Fruit fly (Drosophila melanogaster) whole organism, embryonic: ENCODE results near the gene ver.

Source experiments
- Bteb2 ChIP-seq: fragments of 200-800 bp; sonication (Bioruptor generic); optimal IDR thresholded peaks from 2 replicates; lab custom pipeline; 2016; ENCODE audit warnings: missing biosample characterization, missing genetic modification characterization
- CG10321 ChIP-seq: fragments of 200-800 bp; sonication (Bioruptor generic); IDR thresholded peaks from 2 replicates; pipeline ENCODE4 v1.3.6; 2022; ENCODE audit warnings: missing biosample characterization, missing genetic modification characterization
- CG10462 ChIP-seq: fragments of 200-800 bp; sonication (Bioruptor generic); optimal IDR thresholded peaks from 2 replicates; lab custom pipeline; 2016; ENCODE audit warnings: missing biosample characterization, missing genetic modification characterization
- CG12236 ChIP-seq: fragments of 200-800 bp; sonication (Bioruptor generic); optimal IDR thresholded peaks from 2 replicates; lab custom pipeline; 2016; ENCODE audit warnings: missing biosample characterization, missing genetic modification characterization
- CG12299 ChIP-seq: fragments of 200-800 bp; sonication (Bioruptor generic); optimal IDR thresholded peaks from 2 replicates; lab custom pipeline; 2018; ENCODE audit warnings: missing biosample characterization, mild to moderate bottlenecking, missing genetic modification characterization
- CG1603 ChIP-seq: fragments of 200-800 bp; sonication (Bioruptor generic); optimal IDR thresholded peaks from 2 replicates; lab custom pipeline; 2019; ENCODE audit warnings: missing biosample characterization, mild to moderate bottlenecking, missing genetic modification characterization, moderate library complexity
- CG1647 ChIP-seq: fragments of 200-800 bp; sonication (Bioruptor generic); optimal IDR thresholded peaks from 3 replicates; lab custom pipeline; 2016; ENCODE audit warnings: missing biosample characterization, missing genetic modification characterization
- CG17328 ChIP-seq: fragments of 200-800 bp; sonication (Bioruptor generic); IDR thresholded peaks from 2 replicates; pipeline ENCODE4 v1.3.6; 2022; ENCODE audit warnings: missing biosample characterization, missing genetic modification characterization
- CG18764 ChIP-seq: fragments of 200-800 bp; sonication (Bioruptor generic); optimal IDR thresholded peaks from 3 replicates; lab custom pipeline; 2016; ENCODE audit warnings: missing biosample characterization, missing genetic modification characterization
- CG32767 ChIP-seq: fragments of 200-800 bp; sonication (Bioruptor generic); IDR thresholded peaks from 2 replicates; pipeline ENCODE4 v1.3.6; 2022; ENCODE audit warnings: missing biosample characterization, missing genetic modification characterization
- CG34376 ChIP-seq: fragments of 200-800 bp; sonication (Bioruptor generic); optimal IDR thresholded peaks from 2 replicates; lab custom pipeline; 2018; ENCODE audit warnings: missing biosample characterization, mild to moderate bottlenecking, missing genetic modification characterization
- CG3726 ChIP-seq: fragments of 200-800 bp; sonication (Bioruptor generic); IDR thresholded peaks from 3 replicates; pipeline ENCODE4, ENCODE4 v1.3.6; 2022; ENCODE audit warnings: missing biosample characterization, missing genetic modification characterization
- CG4404 ChIP-seq: fragments of 200-800 bp; sonication (Bioruptor generic); IDR thresholded peaks from 2 replicates; pipeline ENCODE4 v1.3.6; 2022; ENCODE audit warnings: missing biosample characterization, missing genetic modification characterization
- CG4617 ChIP-seq: fragments of 200-800 bp; sonication (Bioruptor generic); optimal IDR thresholded peaks from 3 replicates; lab custom pipeline; 2016; ENCODE audit warnings: missing biosample characterization, missing genetic modification characterization, borderline replicate concordance
- CG4820 ChIP-seq: fragments of 200-800 bp; sonication (Bioruptor generic); optimal IDR thresholded peaks from 3 replicates; lab custom pipeline; 2016; ENCODE audit warnings: missing biosample characterization, missing genetic modification characterization
- CG4854 ChIP-seq: fragments of 200-800 bp; sonication (Bioruptor generic); optimal IDR thresholded peaks from 2 replicates; lab custom pipeline; 2016; ENCODE audit warnings: missing biosample characterization, missing genetic modification characterization, inconsistent platforms
- CG5180 ChIP-seq: fragments of 200-800 bp; sonication (Bioruptor generic); optimal IDR thresholded peaks from 3 replicates; lab custom pipeline; 2017; ENCODE audit warnings: missing biosample characterization, missing genetic modification characterization, mild to moderate bottlenecking, moderate library complexity, missing genetic modification reagents
- CG5245 ChIP-seq: fragments of 200-800 bp; sonication (Bioruptor generic); optimal IDR thresholded peaks from 3 replicates; lab custom pipeline; 2016; ENCODE audit warnings: missing biosample characterization, missing genetic modification characterization
- CG6272 ChIP-seq: fragments of 200-800 bp; sonication (Bioruptor generic); IDR thresholded peaks from 2 replicates; pipeline ENCODE4 v1.3.6; 2022; ENCODE audit warnings: missing biosample characterization, missing genetic modification characterization
- CG6683 ChIP-seq: fragments of 200-800 bp; sonication (Bioruptor generic); optimal IDR thresholded peaks from 2 replicates; lab custom pipeline; 2017; ENCODE audit warnings: missing biosample characterization, mild to moderate bottlenecking, missing genetic modification characterization, missing genetic modification reagents
- CG7786 ChIP-seq: fragments of 200-800 bp; sonication (Bioruptor generic); optimal IDR thresholded peaks from 2 replicates; lab custom pipeline; 2016; ENCODE audit warnings: missing biosample characterization, missing genetic modification characterization
- CG8281 ChIP-seq: fragments of 200-800 bp; sonication (Bioruptor generic); optimal IDR thresholded peaks from 2 replicates; lab custom pipeline; 2018; ENCODE audit warnings: missing biosample characterization, mild to moderate bottlenecking, missing genetic modification characterization, moderate library complexity
- CG8290 ChIP-seq, 3 experiments: fragments of 200-800 bp; sonication (Bioruptor generic); optimal IDR thresholded peaks; 2 replicates each; lab custom pipeline; 2016 to 2019; ENCODE audit warnings: missing biosample characterization in 3 of 3, missing genetic modification characterization in 3 of 3, mild to moderate bottlenecking in 2 of 3, moderate library complexity in 1 of 3
- CoRest ChIP-seq: fragments of 200-800 bp; sonication (Bioruptor generic); optimal IDR thresholded peaks from 3 replicates; lab custom pipeline; 2018; ENCODE audit warnings: missing biosample characterization, mild to moderate bottlenecking, missing genetic modification characterization, moderate library complexity
- Drgx ChIP-seq: fragments of 200-800 bp; sonication (Bioruptor generic); IDR thresholded peaks from 2 replicates; pipeline ENCODE4 v1.3.6; 2022; ENCODE audit warnings: missing biosample characterization, missing genetic modification characterization
- Fer2 ChIP-seq: fragments of 200-800 bp; sonication (Bioruptor generic); optimal IDR thresholded peaks from 2 replicates; lab custom pipeline; 2018; ENCODE audit warnings: missing biosample characterization, mild to moderate bottlenecking, missing genetic modification characterization, moderate library complexity
- Fer3 ChIP-seq: fragments of 200-800 bp; sonication (Bioruptor generic); optimal IDR thresholded peaks from 2 replicates; lab custom pipeline; 2018; ENCODE audit warnings: missing biosample characterization, mild to moderate bottlenecking, missing genetic modification characterization, moderate library complexity
- Hmr ChIP-seq: fragments of 200-800 bp; sonication (Bioruptor generic); optimal IDR thresholded peaks from 3 replicates; lab custom pipeline; 2017; ENCODE audit warnings: mild to moderate bottlenecking, missing biosample characterization, missing genetic modification reagents, missing genetic modification characterization
- Hr51 ChIP-seq, 2 experiments: fragments of 200-800 bp; sonication (Bioruptor generic); optimal IDR thresholded peaks; 2 replicates in 1 of 2; 3 replicates in 1 of 2; lab custom pipeline; 2016 to 2018; ENCODE audit warnings: missing biosample characterization in 2 of 2, missing genetic modification characterization in 2 of 2, mild to moderate bottlenecking in 1 of 2, moderate library complexity in 1 of 2
- Scr ChIP-seq: fragments of 200-800 bp; sonication (Bioruptor generic); IDR thresholded peaks from 2 replicates; pipeline ENCODE4 v1.3.6; 2022; ENCODE audit warnings: missing biosample characterization, missing genetic modification characterization; ENCODE audit not compliant: partially characterized antibody
- Ssrp ChIP-seq: fragments of 200-800 bp; sonication (Bioruptor generic); optimal IDR thresholded peaks from 2 replicates; lab custom pipeline; 2018; ENCODE audit warnings: missing biosample characterization, mild to moderate bottlenecking, missing genetic modification characterization, moderate library complexity
- bbx ChIP-seq: fragments of 200-800 bp; sonication (Bioruptor generic); IDR thresholded peaks from 2 replicates; pipeline ENCODE4 v1.3.6; 2022; ENCODE audit warnings: missing biosample characterization, missing genetic modification characterization; ENCODE audit not compliant: partially characterized antibody
- caup ChIP-seq: fragments of 200-800 bp; sonication (Bioruptor generic); optimal IDR thresholded peaks from 3 replicates; lab custom pipeline; 2017; ENCODE audit warnings: missing biosample characterization, mild to moderate bottlenecking, missing genetic modification characterization, moderate library complexity; ENCODE audit not compliant: severe bottlenecking
- danr ChIP-seq: fragments of 200-800 bp; sonication (Bioruptor generic); IDR thresholded peaks from 2 replicates; pipeline ENCODE4 v1.3.6; 2022; ENCODE audit warnings: missing biosample characterization, missing genetic modification characterization
- dm ChIP-seq: fragments of 200-800 bp; sonication (Bioruptor generic); optimal IDR thresholded peaks from 3 replicates; lab custom pipeline; 2016; ENCODE audit warnings: missing biosample characterization, missing genetic modification characterization
- dmrt11E ChIP-seq: fragments of 200-800 bp; sonication (Bioruptor generic); optimal IDR thresholded peaks from 3 replicates; lab custom pipeline; 2018; ENCODE audit warnings: missing biosample characterization, mild to moderate bottlenecking, missing genetic modification characterization, moderate library complexity
- dpn ChIP-seq, 2 experiments: fragments of 200-800 bp; sonication (Bioruptor generic); optimal IDR thresholded peaks; 3 replicates each; lab custom pipeline; 2016; ENCODE audit warnings: missing biosample characterization in 2 of 2, missing genetic modification characterization in 2 of 2
- ems ChIP-seq: fragments of 200-800 bp; sonication (Bioruptor generic); optimal IDR thresholded peaks from 3 replicates; lab custom pipeline; 2016; ENCODE audit warnings: missing biosample characterization, missing genetic modification characterization
- gce ChIP-seq: fragments of 200-800 bp; sonication (Bioruptor generic); IDR thresholded peaks from 3 replicates; pipeline ENCODE4 v1.3.6; 2022; ENCODE audit warnings: missing biosample characterization, missing genetic modification characterization
- ind ChIP-seq: fragments of 200-800 bp; sonication (Bioruptor generic); optimal IDR thresholded peaks from 3 replicates; lab custom pipeline; 2016; ENCODE audit warnings: missing biosample characterization, missing genetic modification characterization
- inv ChIP-seq: fragments of 200-800 bp; sonication (Bioruptor generic); IDR thresholded peaks from 2 replicates; pipeline ENCODE4 v1.3.6; 2022; ENCODE audit warnings: missing biosample characterization, missing genetic modification characterization; ENCODE audit not compliant: partially characterized antibody
- mam ChIP-seq: fragments of 200-800 bp; sonication (Bioruptor generic); optimal IDR thresholded peaks from 3 replicates; lab custom pipeline; 2016; ENCODE audit warnings: missing biosample characterization, missing genetic modification characterization
- nerfin-2 ChIP-seq: fragments of 200-800 bp; sonication (Bioruptor generic); IDR thresholded peaks from 2 replicates; pipeline ENCODE4 v1.3.6; 2022; ENCODE audit warnings: missing biosample characterization, missing genetic modification characterization; ENCODE audit not compliant: partially characterized antibody
- psq ChIP-seq: fragments of 200-800 bp; sonication (Bioruptor generic); optimal IDR thresholded peaks from 2 replicates; lab custom pipeline; 2017; ENCODE audit warnings: missing biosample characterization, missing genetic modification characterization
- pum ChIP-seq: fragments of 200-800 bp; sonication (Bioruptor generic); optimal IDR thresholded peaks from 2 replicates; lab custom pipeline; 2016; ENCODE audit warnings: missing biosample characterization, missing genetic modification characterization
- sd ChIP-seq: fragments of 200-800 bp; sonication (Bioruptor generic); optimal IDR thresholded peaks from 3 replicates; lab custom pipeline; 2018; ENCODE audit warnings: missing biosample characterization, mild to moderate bottlenecking, missing genetic modification characterization, moderate library complexity
- so ChIP-seq: fragments of 200-800 bp; sonication (Bioruptor generic); IDR thresholded peaks from 3 replicates; pipeline ENCODE4 v1.3.6; 2022; ENCODE audit warnings: missing biosample characterization, missing genetic modification characterization
- tin ChIP-seq: fragments of 200-800 bp; sonication (Bioruptor generic); optimal IDR thresholded peaks from 3 replicates; lab custom pipeline; 2016; ENCODE audit warnings: missing biosample characterization, missing genetic modification characterization
- vvl ChIP-seq: fragments of 200-800 bp; sonication (Bioruptor generic); IDR thresholded peaks from 2 replicates; pipeline ENCODE4 v1.3.6; 2022; ENCODE audit warnings: missing biosample characterization, missing genetic modification characterization

Gene ver

dm6 chr3L:12482917-12483316 lies 40.9 kb upstream of the ver start (continued):
- TF ChIP-seq so (GFP tag; lab: Robert Waterston, UW) (peak; percentile 72; the same call in 2 of the 3 replicates), caup (GFP tag; lab: Kevin White, UChicago) (peak; percentile 56), Drgx (GFP tag; lab: Robert Waterston, UW) (peak; percentile 89), Scr (GFP tag; lab: Robert Waterston, UW) (no peak), CG6272 (GFP tag; lab: Robert Waterston, UW) (no peak; the same call in 1 of the 2 replicates), Bteb2 (GFP tag; lab: Kevin White, UChicago) (peak; percentile 52), Hmr (GFP tag; lab: Kevin White, UChicago) (peak; percentile 60), danr (GFP tag; lab: Robert Waterston, UW) (no peak), ems (GFP tag; lab: Kevin White, UChicago) (peak; percentile 65), CG4404 (peak; percentile 33; the same call in 1 of the 2 replicates), inv (no peak), sd (tag; lab: Kevin White, UChicago) (no peak), Fer2 (tag; lab: Kevin White, UChicago) (peak; percentile 27), CG32767 (GFP tag; lab: Robert Waterston, UW) (no peak), CG10462 (GFP tag; lab: Kevin White, UChicago) (peak; percentile 47), CG17328 (GFP tag; lab: Robert Waterston, UW) (0 out of 2 replicates have a peak, but pooled peaks have one; percentile 46), Fer3 (peak; percentile 64), nerfin-2 (GFP tag; lab: Robert Waterston, UW) (no peak), mam (peak; percentile 45), Hr51 (GFP tag; optimal IDR thresholded peaks at IDR 0.05; lab: Kevin White, UChicago) (peak; percentile 12 to 91), psq (GFP tag; lab: Kevin White, UChicago) (peak; percentile 3), pum (GFP tag; lab: Kevin White, UChicago) (peak; percentile 57), CG4820 (GFP tag; lab: Kevin White, UChicago) (peak; percentile 67), tin (GFP tag; lab: Kevin White, UChicago) (peak; percentile 51), vvl (GFP tag; lab: Robert Waterston, UW) (peak; percentile 72), dmrt11E (peak; percentile 54), CG5180 (GFP tag; lab: Kevin White, UChicago) (peak; percentile 71), CG6683 (GFP tag; lab: Kevin White, UChicago) (peak; percentile 19), bbx (GFP tag; lab: Robert Waterston, UW) (no peak), CoRest (tag; lab: Kevin White, UChicago) (peak; percentile 89), CG4854 (peak; percentile 56), dpn (GFP tag; optimal IDR thresholded peaks at IDR 0.05; lab: Kevin White, UChicago) (peak; percentile 57 to 66), CG12236 (GFP tag; lab: Kevin White, UChicago) (peak; percentile 48), CG8290 (GFP tag; optimal IDR thresholded peaks at IDR 0.05; lab: Kevin White, UChicago) (no peak), CG8290 (tag; optimal IDR thresholded peaks at IDR 0.05; lab: Kevin White, UChicago) (no peak), CG1603 (tag; lab: Kevin White, UChicago) (no peak), CG8281 (tag; lab: Kevin White, UChicago) (peak; percentile 43), CG10321 (no peak), gce (GFP tag; lab: Robert Waterston, UW) (peak; percentile 42; the same call in 1 of the 3 replicates), CG5245 (peak; percentile 36), CG3726 (no peak), CG4617 (GFP tag; lab: Kevin White, UChicago) (peak; percentile 23), CG18764 (peak; percentile 20), dm (peak; percentile 45), CG34376 (GFP tag; lab: Kevin White, UChicago) (no peak), CG1647 (GFP tag; lab: Kevin White, UChicago) (peak; percentile 47), CG12299 (tag; lab: Kevin White, UChicago) (peak; percentile 37), ind (GFP tag; lab: Kevin White, UChicago) (peak; percentile 72), Ssrp (tag; lab: Kevin White, UChicago) (peak; percentile 75), CG7786 (GFP tag; lab: Kevin White, UChicago) (peak; percentile 1)
